Fruit fly (Drosophila melanogaster) whole organism, embryonic: Measurements from ENCODE around the gene Nrx-IV.
A peak's percentile ranks its signal among the peaks of the same experiment; 100 is the strongest.

ENCODE experiments used
- ATbp ChIP-seq: fragments of 200-800 bp; sonication (Bioruptor generic); optimal IDR thresholded peaks from 2 replicates; lab custom pipeline; 2017; ENCODE audit warnings: missing biosample characterization, mild to moderate bottlenecking, missing genetic modification characterization, missing genetic modification reagents
- Atf-2 ChIP-seq: fragments of 200-800 bp; sonication (Bioruptor generic); optimal IDR thresholded peaks from 2 replicates; lab custom pipeline; 2016; ENCODE audit warnings: missing biosample characterization, missing genetic modification characterization
- B-H1 ChIP-seq: fragments of 200-800 bp; sonication (Bioruptor generic); IDR thresholded peaks from 3 replicates; pipeline ENCODE4 v1.3.6; 2022; ENCODE audit warnings: missing biosample characterization, missing genetic modification characterization
- Blimp-1 ChIP-seq: fragments of 200-800 bp; sonication (Bioruptor generic); optimal IDR thresholded peaks from 3 replicates; lab custom pipeline; 2018; ENCODE audit warnings: missing biosample characterization, missing genetic modification characterization, mild to moderate bottlenecking, moderate library complexity, missing genetic modification reagents
- CG10274 ChIP-seq: fragments of 200-800 bp; sonication (Bioruptor generic); optimal IDR thresholded peaks from 3 replicates; lab custom pipeline; 2017; ENCODE audit warnings: missing biosample characterization, mild to moderate bottlenecking, missing genetic modification characterization
- CG11398 ChIP-seq: fragments of 200-800 bp; sonication (Bioruptor generic); optimal IDR thresholded peaks from 2 replicates; lab custom pipeline; 2016; ENCODE audit warnings: missing biosample characterization, missing genetic modification characterization
- CG11504 ChIP-seq: fragments of 200-800 bp; sonication (Bioruptor generic); optimal IDR thresholded peaks from 3 replicates; lab custom pipeline; 2019; ENCODE audit warnings: missing biosample characterization, mild to moderate bottlenecking, missing genetic modification characterization, moderate library complexity
- CG13775 ChIP-seq: fragments of 200-800 bp; sonication (Bioruptor generic); optimal IDR thresholded peaks from 3 replicates; lab custom pipeline; 2017; ENCODE audit warnings: missing biosample characterization, mild to moderate bottlenecking, missing genetic modification characterization
- CG15479 ChIP-seq: fragments of 200-800 bp; sonication (Bioruptor generic); optimal IDR thresholded peaks from 3 replicates; lab custom pipeline; 2019; ENCODE audit warnings: missing biosample characterization, mild to moderate bottlenecking, missing genetic modification characterization, moderate library complexity
- CG17385 ChIP-seq: fragments of 200-800 bp; sonication (Bioruptor generic); optimal IDR thresholded peaks from 3 replicates; lab custom pipeline; 2018; ENCODE audit warnings: missing biosample characterization, mild to moderate bottlenecking, missing genetic modification characterization
- CG17829 ChIP-seq: fragments of 200-800 bp; optimal IDR thresholded peaks from 2 replicates; lab custom pipeline; 2019; ENCODE audit warnings: missing biosample characterization, mild to moderate bottlenecking, missing genetic modification characterization, moderate library complexity
- CG2889 ChIP-seq: fragments of 200-800 bp; sonication (Bioruptor generic); IDR thresholded peaks from 3 replicates; pipeline ENCODE4 v1.3.6; 2022; ENCODE audit warnings: missing biosample characterization, missing genetic modification characterization
- CG30403 ChIP-seq: fragments of 200-800 bp; sonication (Bioruptor generic); optimal IDR thresholded peaks from 3 replicates; lab custom pipeline; 2016; ENCODE audit warnings: missing biosample characterization, missing genetic modification characterization
- CG30431 ChIP-seq: fragments of 200-800 bp; sonication (Bioruptor generic); optimal IDR thresholded peaks from 2 replicates; lab custom pipeline; 2017; ENCODE audit warnings: missing biosample characterization, missing genetic modification characterization
- CG32532 ChIP-seq: fragments of 200-800 bp; sonication (Bioruptor generic); IDR thresholded peaks from 2 replicates; pipeline ENCODE4 v1.3.6; 2022; ENCODE audit warnings: missing biosample characterization, missing genetic modification characterization
- CG34224 ChIP-seq: fragments of 200-800 bp; sonication (Bioruptor generic); IDR thresholded peaks from 3 replicates; pipeline ENCODE4 v1.3.6; 2022; ENCODE audit warnings: missing biosample characterization, missing genetic modification characterization; ENCODE audit not compliant: partially characterized antibody
- CG4328 ChIP-seq: fragments of 200-800 bp; sonication (Bioruptor generic); optimal IDR thresholded peaks from 3 replicates; lab custom pipeline; 2017; ENCODE audit warnings: missing biosample characterization, missing genetic modification reagents, missing genetic modification characterization
- CG4360 ChIP-seq: fragments of 200-800 bp; sonication (Bioruptor generic); IDR thresholded peaks from 2 replicates; pipeline ENCODE4 v1.3.6; 2022; ENCODE audit warnings: missing biosample characterization, missing genetic modification characterization
- CG7372 ChIP-seq: fragments of 200-800 bp; sonication (Bioruptor generic); IDR thresholded peaks from 2 replicates; pipeline ENCODE4 v1.3.6; 2022; ENCODE audit warnings: missing biosample characterization, missing genetic modification characterization
- CG9727 ChIP-seq: fragments of 200-800 bp; sonication (Bioruptor generic); optimal IDR thresholded peaks from 3 replicates; lab custom pipeline; 2017; ENCODE audit warnings: missing biosample characterization, mild to moderate bottlenecking, missing genetic modification characterization
- CG9797 ChIP-seq: fragments of 200-800 bp; sonication (Bioruptor generic); optimal IDR thresholded peaks from 3 replicates; lab custom pipeline; 2018; ENCODE audit warnings: missing biosample characterization, mild to moderate bottlenecking, missing genetic modification characterization
- CTCF ChIP-seq: fragments of 200-800 bp; sonication (Bioruptor generic); optimal IDR thresholded peaks from 2 replicates; lab custom pipeline; 2017; ENCODE audit warnings: missing biosample characterization, mild to moderate bottlenecking, missing genetic modification characterization, moderate library complexity
- Camta ChIP-seq: fragments of 200-800 bp; sonication (Bioruptor generic); optimal IDR thresholded peaks from 2 replicates; lab custom pipeline; 2016; ENCODE audit warnings: missing biosample characterization, missing genetic modification characterization
- Dad ChIP-seq: fragments of 200-800 bp; sonication (Bioruptor generic); optimal IDR thresholded peaks from 3 replicates; lab custom pipeline; 2016; ENCODE audit warnings: missing biosample characterization, missing genetic modification characterization
- Doc2 ChIP-seq: fragments of 200-800 bp; sonication (Bioruptor generic); IDR thresholded peaks from 2 replicates; pipeline ENCODE4 v1.3.6; 2022; ENCODE audit warnings: missing biosample characterization, missing genetic modification characterization
- Elba2 ChIP-seq: fragments of 200-800 bp; sonication (Bioruptor generic); optimal IDR thresholded peaks from 3 replicates; lab custom pipeline; 2016; ENCODE audit warnings: missing biosample characterization, missing genetic modification characterization
- Ets65A ChIP-seq: fragments of 200-800 bp; sonication (Bioruptor generic); peaks from one replicate; lab custom pipeline; 2016; ENCODE audit warnings: missing biosample characterization, missing genetic modification characterization
- Fer1 ChIP-seq: fragments of 200-800 bp; sonication (Bioruptor generic); optimal IDR thresholded peaks from 2 replicates; lab custom pipeline; 2017; ENCODE audit warnings: missing biosample characterization, mild to moderate bottlenecking, missing genetic modification characterization
- HLH54F ChIP-seq: fragments of 200-800 bp; sonication (Bioruptor generic); optimal IDR thresholded peaks from 3 replicates; lab custom pipeline; 2016; ENCODE audit warnings: missing biosample characterization, missing genetic modification characterization
- Hr39 ChIP-seq: fragments of >200 bp; optimal IDR thresholded peaks from 2 replicates; lab custom pipeline; 2017
- Lhr ChIP-seq: fragments of 200-800 bp; sonication (Bioruptor generic); optimal IDR thresholded peaks from 3 replicates; lab custom pipeline; 2017; ENCODE audit warnings: mild to moderate bottlenecking, missing biosample characterization, missing genetic modification reagents, missing genetic modification characterization
- Lim3 ChIP-seq: fragments of 200-800 bp; sonication (Bioruptor generic); IDR thresholded peaks from 2 replicates; pipeline ENCODE4 v1.3.6; 2022; ENCODE audit warnings: missing biosample characterization, missing genetic modification characterization
- NK7.1 ChIP-seq: fragments of 200-800 bp; sonication (Bioruptor generic); optimal IDR thresholded peaks from 3 replicates; lab custom pipeline; 2016; ENCODE audit warnings: missing biosample characterization, missing genetic modification characterization
- Neu2 ChIP-seq: fragments of 200-800 bp; sonication (Bioruptor generic); optimal IDR thresholded peaks from 3 replicates; lab custom pipeline; 2016; ENCODE audit warnings: missing biosample characterization, missing genetic modification characterization, borderline replicate concordance
- Opbp ChIP-seq: fragments of 200-800 bp; sonication (Bioruptor generic); IDR thresholded peaks from 3 replicates; pipeline ENCODE4 v1.3.6; 2022; ENCODE audit warnings: missing biosample characterization, missing genetic modification characterization; ENCODE audit not compliant: partially characterized antibody
- Pdp1 ChIP-seq, 2 experiments: fragments of 200-800 bp; sonication (Bioruptor generic); optimal IDR thresholded peaks; 3 replicates each; lab custom pipeline; 2016; ENCODE audit warnings: missing biosample characterization in 2 of 2, missing genetic modification characterization in 2 of 2, mild to moderate bottlenecking in 1 of 2, moderate library complexity in 1 of 2
- ap ChIP-seq: fragments of 200-800 bp; sonication (Bioruptor generic); IDR thresholded peaks from 2 replicates; pipeline ENCODE4 v1.3.6; 2022; ENCODE audit warnings: missing biosample characterization, missing genetic modification characterization
- bbx ChIP-seq: fragments of 200-800 bp; sonication (Bioruptor generic); IDR thresholded peaks from 2 replicates; pipeline ENCODE4 v1.3.6; 2022; ENCODE audit warnings: missing biosample characterization, missing genetic modification characterization; ENCODE audit not compliant: partially characterized antibody
- cad ChIP-seq: fragments of >200 bp; optimal IDR thresholded peaks from 2 replicates; lab custom pipeline; 2017; ENCODE audit warnings: missing biosample characterization, missing genetic modification characterization
- dati ChIP-seq: fragments of 200-800 bp; sonication (Bioruptor generic); IDR thresholded peaks from 2 replicates; pipeline ENCODE4 v1.3.6; 2022; ENCODE audit warnings: missing biosample characterization, missing genetic modification characterization
- dimm ChIP-seq: fragments of 200-800 bp; sonication (Bioruptor generic); IDR thresholded peaks from 2 replicates; pipeline ENCODE4 v1.3.6; 2022; ENCODE audit warnings: missing biosample characterization, missing genetic modification characterization
- disco-r ChIP-seq: fragments of 200-800 bp; sonication (Bioruptor generic); optimal IDR thresholded peaks from 2 replicates; lab custom pipeline; 2016; ENCODE audit warnings: missing biosample characterization, missing genetic modification characterization
- ewg ChIP-seq: fragments of 200-800 bp; sonication (Bioruptor generic); optimal IDR thresholded peaks from 3 replicates; lab custom pipeline; 2017; ENCODE audit warnings: mild to moderate bottlenecking, missing biosample characterization, missing genetic modification reagents, missing genetic modification characterization
- gcm2 ChIP-seq: fragments of 200-800 bp; sonication (Bioruptor generic); optimal IDR thresholded peaks from 2 replicates; lab custom pipeline; 2016; ENCODE audit warnings: missing biosample characterization, missing genetic modification characterization
- ind ChIP-seq: fragments of 200-800 bp; sonication (Bioruptor generic); optimal IDR thresholded peaks from 3 replicates; lab custom pipeline; 2016; ENCODE audit warnings: missing biosample characterization, missing genetic modification characterization
- inv ChIP-seq: fragments of 200-800 bp; sonication (Bioruptor generic); IDR thresholded peaks from 2 replicates; pipeline ENCODE4 v1.3.6; 2022; ENCODE audit warnings: missing biosample characterization, missing genetic modification characterization; ENCODE audit not compliant: partially characterized antibody
- oc ChIP-seq: fragments of 200-800 bp; sonication (Bioruptor generic); optimal IDR thresholded peaks from 2 replicates; lab custom pipeline; 2018; ENCODE audit warnings: missing biosample characterization, mild to moderate bottlenecking, missing genetic modification characterization, moderate library complexity
- pan ChIP-seq, 4 experiments: fragments of >200 bp in 3 of 4; fragments of 200-800 bp in 1 of 4; sonication (Bioruptor generic) in 1 of 4; optimal IDR thresholded peaks in 3 of 4; IDR thresholded peaks in 1 of 4; 2 replicates each; pipeline versions ENCODE4 v1.3.6 to Lab custom; 2017 to 2022; ENCODE audit warnings: missing biosample characterization in 2 of 4, missing genetic modification characterization in 2 of 4, mixed read lengths in 1 of 4
- peb ChIP-seq: fragments of 200-800 bp; sonication (Bioruptor generic); IDR thresholded peaks from 2 replicates; pipeline ENCODE4 v1.3.6; 2022; ENCODE audit warnings: missing biosample characterization, missing genetic modification characterization
- unpg ChIP-seq: fragments of 200-800 bp; sonication (Bioruptor generic); optimal IDR thresholded peaks from 3 replicates; lab custom pipeline; 2018; ENCODE audit warnings: missing biosample characterization, mild to moderate bottlenecking, missing genetic modification characterization, moderate library complexity

Nrx-IV gene

dm6 chr3L:12096799-12097662 is 49.3 kb upstream of the Nrx-IV start (continued):
- TF ChIP-seq CG32532 (no peak), B-H1 (GFP tag; lab: Robert Waterston, UW) (no peak), Blimp-1 (peak; percentile 25), Hr39 (lab: Kevin White, UChicago) (no peak), Pdp1 (GFP tag; optimal IDR thresholded peaks at IDR 0.05; lab: Kevin White, UChicago) (no peak), inv (no peak), Fer1 (GFP tag; lab: Kevin White, UChicago) (no peak), CG30403 (GFP tag; lab: Kevin White, UChicago) (peak; percentile 24), ewg (no peak), CTCF (GFP tag; lab: Kevin White, UChicago) (no peak), dimm (GFP tag; lab: Robert Waterston, UW) (no peak), Neu2 (GFP tag; lab: Kevin White, UChicago) (no peak), peb (GFP tag; lab: Robert Waterston, UW) (no peak), Ets65A (GFP tag; lab: Kevin White, UChicago) (no peak), CG15479 (GFP tag; lab: Kevin White, UChicago) (no peak), CG9797 (GFP tag; lab: Kevin White, UChicago) (no peak), pan (optimal IDR thresholded peaks at IDR 0.05; lab: Kevin White, UChicago) (no peak), pan (GFP tag; optimal IDR thresholded peaks at IDR 0.05 in 1 of 2, IDR thresholded peaks at IDR 0.05 in 1 of 2) (peak in 1 of 2 experiments; percentile 24), Dad (GFP tag; lab: Kevin White, UChicago) (no peak), CG7372 (GFP tag; lab: Robert Waterston, UW) (no peak), CG13775 (peak; percentile 11), Lim3 (no peak), CG17829 (peak; percentile 23), CG17385 (GFP tag; lab: Kevin White, UChicago) (no peak), ap (no peak), gcm2 (GFP tag; lab: Kevin White, UChicago) (no peak), cad (GFP tag; lab: Kevin White, UChicago) (no peak), unpg (peak; percentile 47), CG10274 (GFP tag; lab: Kevin White, UChicago) (no peak), Camta (no peak), CG11504 (tag; lab: Kevin White, UChicago) (peak; percentile 62), oc (tag; lab: Kevin White, UChicago) (no peak), Elba2 (GFP tag; lab: Kevin White, UChicago) (no peak), CG9727 (GFP tag; lab: Kevin White, UChicago) (peak; percentile 58), Doc2 (GFP tag; lab: Robert Waterston, UW) (no peak), ATbp (GFP tag; lab: Kevin White, UChicago) (no peak), Atf-2 (GFP tag; lab: Kevin White, UChicago) (no peak), disco-r (GFP tag; lab: Kevin White, UChicago) (no peak), CG34224 (no peak), Lhr (GFP tag; lab: Kevin White, UChicago) (no peak), ind (GFP tag; lab: Kevin White, UChicago) (no peak), Opbp (no peak), bbx (GFP tag; lab: Robert Waterston, UW) (no peak), CG4360 (GFP tag; lab: Robert Waterston, UW) (no peak), HLH54F (no peak), dati (GFP tag; lab: Robert Waterston, UW) (no peak), CG11398 (GFP tag; lab: Kevin White, UChicago) (no peak), NK7.1 (GFP tag; lab: Kevin White, UChicago) (no peak), CG4328 (GFP tag; lab: Kevin White, UChicago) (no peak), CG2889 (GFP tag; lab: Robert Waterston, UW) (no peak), CG30431 (GFP tag; lab: Kevin White, UChicago) (no peak)
